Worm (Caenorhabditis elegans) whole organism, L4 larva: ENCODE results near the gene snf-7.

Experiments used
- F49E8.2 ChIP-seq: sonication (generic microtip); optimal IDR thresholded peaks from 2 replicates; lab custom pipeline; 2016; ENCODE audit warnings: missing compliant biosample characterization, mild to moderate bottlenecking, missing genetic modification characterization, borderline replicate concordance
- Y48G9A.11 ChIP-seq: fragments of 200-800 bp; sonication (Bioruptor generic); IDR thresholded peaks from 2 replicates; pipeline ENCODE4 v1.3.6; 2022; ENCODE audit warnings: missing genetic modification reagents, missing genetic modification characterization, missing compliant biosample characterization
- ZK546.5 ChIP-seq, 2 experiments: sonication (generic microtip); optimal IDR thresholded peaks; 2 replicates each; lab custom pipeline; 2017; ENCODE audit warnings: missing biosample characterization in 2 of 2, missing genetic modification characterization in 2 of 2
- ceh-20 ChIP-seq: fragments of 200-800 bp; sonication (Bioruptor generic); IDR thresholded peaks from 2 replicates; pipeline ENCODE4 v1.3.6; 2022; ENCODE audit warnings: missing genetic modification reagents, missing genetic modification characterization, missing compliant biosample characterization
- daf-16 ChIP-seq, 3 experiments: sonication (generic microtip); optimal IDR thresholded peaks; 2 replicates each; lab custom pipeline; 2016 to 2017; ENCODE audit warnings: missing genetic modification characterization in 3 of 3, missing genetic modification reagents in 3 of 3, mild to moderate bottlenecking in 2 of 3, missing compliant biosample characterization in 2 of 3, missing biosample characterization in 1 of 3, moderate library complexity in 1 of 3
- dmd-8 ChIP-seq: fragments of 200-800 bp; sonication (Bioruptor generic); IDR thresholded peaks from 2 replicates; pipeline ENCODE4 v1.3.6; 2022; ENCODE audit warnings: missing genetic modification characterization, missing compliant biosample characterization
- dpl-1 ChIP-seq: fragments of 150-350 bp; optimal IDR thresholded peaks from 2 replicates; lab custom pipeline; 2014; ENCODE audit warnings: missing biosample characterization, missing genetic modification reagents, missing genetic modification characterization
- dve-1 ChIP-seq: sonication (generic microtip); optimal IDR thresholded peaks from 2 replicates; lab custom pipeline; 2017; ENCODE audit warnings: antibody characterized with exemption, mild to moderate bottlenecking, missing genetic modification characterization, missing compliant biosample characterization; ENCODE audit not compliant: insufficient read depth
- egl-43 ChIP-seq: fragments of 200-800 bp; sonication (Bioruptor generic); IDR thresholded peaks from 2 replicates; pipeline ENCODE4 v1.3.6; 2022; ENCODE audit warnings: missing genetic modification reagents, missing genetic modification characterization, missing compliant biosample characterization
- fkh-10 ChIP-seq: fragments of 150-350 bp; optimal IDR thresholded peaks from 2 replicates; lab custom pipeline; 2014; ENCODE audit warnings: missing biosample characterization, missing genetic modification reagents, missing genetic modification characterization
- hif-1 ChIP-seq, 2 experiments: sonication (generic microtip); optimal IDR thresholded peaks; 2 replicates each; lab custom pipeline; 2016 to 2017; ENCODE audit warnings: missing compliant biosample characterization in 2 of 2, missing genetic modification characterization in 2 of 2, missing genetic modification reagents in 2 of 2, missing genotype in 2 of 2, mild to moderate bottlenecking in 1 of 2
- hlh-11 ChIP-seq: fragments of 200-800 bp; sonication (Bioruptor generic); optimal IDR thresholded peaks from 2 replicates; lab custom pipeline; 2018; ENCODE audit warnings: mild to moderate bottlenecking, missing genetic modification characterization, missing compliant biosample characterization
- hlh-30 ChIP-seq: sonication (generic microtip); optimal IDR thresholded peaks from 2 replicates; lab custom pipeline; 2017; ENCODE audit warnings: antibody characterized with exemption, mild to moderate bottlenecking, missing genetic modification characterization, missing compliant biosample characterization; ENCODE audit not compliant: insufficient read depth
- lin-1 ChIP-seq: fragments of 200-800 bp; sonication (Bioruptor generic); IDR thresholded peaks from 2 replicates; pipeline ENCODE4 v1.3.6; 2022; ENCODE audit warnings: missing genetic modification reagents, missing genetic modification characterization, missing compliant biosample characterization
- lin-38 ChIP-seq: fragments of 200-800 bp; sonication (Bioruptor generic); IDR thresholded peaks from 2 replicates; pipeline ENCODE4 v1.3.6; 2022; ENCODE audit warnings: missing genetic modification reagents, missing genetic modification characterization, missing compliant biosample characterization
- lsy-2 ChIP-seq, 2 experiments: fragments of 150-350 bp in 1 of 2; sonication (generic microtip) in 1 of 2; optimal IDR thresholded peaks; 2 replicates each; lab custom pipeline; 2014 to 2017; ENCODE audit warnings: missing biosample characterization in 2 of 2, missing genetic modification characterization in 2 of 2
- madf-5 ChIP-seq, 2 experiments: fragments of 200-800 bp; sonication (Bioruptor generic); IDR thresholded peaks; 2 replicates each; pipeline ENCODE4 v1.3.6; 2022; ENCODE audit warnings: missing compliant biosample characterization in 2 of 2, missing genetic modification characterization in 2 of 2
- madf-9 ChIP-seq: fragments of 200-800 bp; sonication (Bioruptor generic); conservative IDR thresholded peaks from 2 replicates; pipeline ENCODE4 v1.3.6; 2022; ENCODE audit warnings: missing genetic modification reagents, missing genetic modification characterization, missing compliant biosample characterization
- mdl-1 ChIP-seq, 2 experiments: fragments of 150-350 bp in 1 of 2; sonication (generic microtip) in 1 of 2; optimal IDR thresholded peaks; 2 replicates each; lab custom pipeline; 2014 to 2017; ENCODE audit warnings: missing biosample characterization in 2 of 2, missing genetic modification characterization in 2 of 2
- mdt-29 ChIP-seq: fragments of 200-800 bp; sonication (Bioruptor generic); IDR thresholded peaks from 2 replicates; pipeline ENCODE4 v1.3.6; 2022; ENCODE audit warnings: missing genetic modification reagents, missing genetic modification characterization, missing compliant biosample characterization
- mep-1 ChIP-seq: fragments of 150-350 bp; sonication (generic microtip); optimal IDR thresholded peaks from 3 replicates; lab custom pipeline; 2014; ENCODE audit warnings: missing biosample characterization, missing genetic modification characterization
- mes-2 ChIP-seq: sonication (generic microtip); optimal IDR thresholded peaks from 2 replicates; lab custom pipeline; 2016; ENCODE audit warnings: missing genotype, mild to moderate bottlenecking, missing genetic modification characterization, missing compliant biosample characterization; ENCODE audit not compliant: poor library complexity, severe bottlenecking
- nhr-102 ChIP-seq: sonication (generic microtip); optimal IDR thresholded peaks from 2 replicates; lab custom pipeline; 2016; ENCODE audit warnings: mild to moderate bottlenecking, missing genetic modification characterization, moderate library complexity, missing compliant biosample characterization
- nhr-25 ChIP-seq: sonication (generic microtip); optimal IDR thresholded peaks from 2 replicates; lab custom pipeline; 2017; ENCODE audit warnings: missing genetic modification characterization, mild to moderate bottlenecking, missing compliant biosample characterization, antibody characterized with exemption, moderate library complexity, borderline replicate concordance; ENCODE audit not compliant: insufficient read depth
- nhr-28 ChIP-seq: fragments of 150-350 bp; optimal IDR thresholded peaks from 2 replicates; lab custom pipeline; 2014; ENCODE audit warnings: missing biosample characterization, missing genetic modification characterization
- nhr-76 ChIP-seq: fragments of 150-350 bp; optimal IDR thresholded peaks from 2 replicates; lab custom pipeline; 2014; ENCODE audit warnings: missing biosample characterization, missing genetic modification characterization
- nhr-77 ChIP-seq: fragments of 150-350 bp; optimal IDR thresholded peaks from 2 replicates; lab custom pipeline; 2014; ENCODE audit warnings: missing biosample characterization, missing genetic modification characterization
- pha-4 ChIP-seq, 2 experiments: fragments of 150-350 bp in 1 of 2; fragments of 200-800 bp in 1 of 2; sonication (Bioruptor generic) in 1 of 2; IDR thresholded peaks in 1 of 2; optimal IDR thresholded peaks in 1 of 2; 2 replicates each; pipeline versions ENCODE4 v1.3.6 to Lab custom; 2014 to 2022; ENCODE audit warnings: missing genetic modification characterization in 2 of 2, missing genetic modification reagents in 2 of 2, missing biosample characterization in 1 of 2, missing compliant biosample characterization in 1 of 2
- php-3 ChIP-seq: fragments of 200-800 bp; sonication (Bioruptor generic); IDR thresholded peaks from 2 replicates; pipeline ENCODE4 v1.3.6; 2022; ENCODE audit warnings: missing genetic modification reagents, missing genetic modification characterization, missing compliant biosample characterization
- saeg-2 ChIP-seq: fragments of 200-800 bp; sonication (Bioruptor generic); IDR thresholded peaks from 2 replicates; pipeline ENCODE4 v1.3.6; 2022; ENCODE audit warnings: missing genetic modification reagents, missing genetic modification characterization, missing compliant biosample characterization
- sdz-12 ChIP-seq: fragments of 200-800 bp; sonication (Bioruptor generic); optimal IDR thresholded peaks from 2 replicates; lab custom pipeline; 2018; ENCODE audit warnings: mild to moderate bottlenecking, missing genetic modification characterization, missing compliant biosample characterization
- set-16 ChIP-seq: fragments of 200-800 bp; sonication (Bioruptor generic); IDR thresholded peaks from 2 replicates; pipeline ENCODE4 v1.3.6; 2022; ENCODE audit warnings: missing genetic modification reagents, missing genetic modification characterization, missing compliant biosample characterization
- snpc-1.2 ChIP-seq: fragments of 200-800 bp; sonication (Bioruptor generic); IDR thresholded peaks from 2 replicates; pipeline ENCODE4 v1.3.6; 2022; ENCODE audit warnings: missing genetic modification reagents, missing genetic modification characterization, missing compliant biosample characterization
- spr-3 ChIP-seq: fragments of 200-800 bp; sonication (Bioruptor generic); optimal IDR thresholded peaks from 2 replicates; lab custom pipeline; 2018; ENCODE audit warnings: mild to moderate bottlenecking, missing genetic modification characterization, missing compliant biosample characterization
- unc-130 ChIP-seq: sonication (generic microtip); optimal IDR thresholded peaks from 2 replicates; lab custom pipeline; 2016; ENCODE audit warnings: missing genetic modification reagents, missing genetic modification characterization, missing compliant biosample characterization
- unc-62 ChIP-seq, 3 experiments: fragments of 150-350 bp in 1 of 3; sonication (generic microtip); optimal IDR thresholded peaks in 2 of 3; peaks in 1 of 3; 1 replicate in 1 of 3; 2 replicates in 2 of 3; lab custom pipeline; 2014 to 2017; ENCODE audit warnings: missing biosample characterization in 3 of 3, missing genetic modification characterization in 3 of 3, missing genetic modification reagents in 3 of 3, missing genotype in 1 of 3
- vab-7 ChIP-seq: fragments of 200-800 bp; sonication (Bioruptor generic); IDR thresholded peaks from 2 replicates; pipeline ENCODE4 v1.3.6; 2022; ENCODE audit warnings: missing genetic modification reagents, missing genetic modification characterization, missing compliant biosample characterization
- zfp-3 ChIP-seq: fragments of 200-800 bp; sonication (Bioruptor generic); conservative IDR thresholded peaks from 2 replicates; pipeline ENCODE4 v1.3.6; 2022; ENCODE audit warnings: missing genetic modification reagents, missing genetic modification characterization, missing compliant biosample characterization

Gene snf-7

ce11 chrIII:12967437-12968043, 37.7 kb upstream of the snf-7 start (continued):
- TF ChIP-seq php-3, result peak; percentile 61
- TF ChIP-seq hlh-30 (tag; lab: Kevin White, UChicago), result no peak
- TF ChIP-seq vab-7 (GFP tag; lab: Robert Waterston, UW), result no peak

ce11 chrIII:12968330-12968729, 36.9 kb upstream of the snf-7 start:
- no peak for TF ChIP-seq madf-5 (GFP tag; IDR thresholded peaks at IDR 0.05; lab: Robert Waterston, UW)
- TF ChIP-seq set-16 (GFP tag; lab: Robert Waterston, UW), result peak; percentile 51

- TF ChIP-seq zfp-3 (GFP tag; lab: Robert Waterston, UW), result no peak
- peak in 1 of 2 experiments; percentile 99 for TF ChIP-seq unc-62 (GFP tag; optimal IDR thresholded peaks at IDR 0.05 in 1 of 2; lab: Kevin White, UChicago)
- TF ChIP-seq unc-62 (tag; optimal IDR thresholded peaks at IDR 0.05; lab: Kevin White, UChicago), result no peak
- no peak for TF ChIP-seq Y48G9A.11 (GFP tag; lab: Robert Waterston, UW)
- TF ChIP-seq mep-1 (tag; lab: Kevin White, UChicago), result peak; percentile 2
- TF ChIP-seq lsy-2 (tag; optimal IDR thresholded peaks at IDR 0.05; lab: Kevin White, UChicago), result peak in 1 of 2 experiments; percentile 82
- TF ChIP-seq snpc-1.2, result no peak
- TF ChIP-seq nhr-77 (tag; lab: Kevin White, UChicago), result peak; percentile 20
- peak; percentile 35 for TF ChIP-seq mes-2
- TF ChIP-seq nhr-28 (tag; lab: Kevin White, UChicago), result peak; percentile 32
- TF ChIP-seq hlh-11 (tag; lab: Kevin White, UChicago), result peak; percentile 39
- TF ChIP-seq nhr-76 (tag; lab: Kevin White, UChicago), result no peak
- no peak for TF ChIP-seq daf-16 (GFP tag; optimal IDR thresholded peaks at IDR 0.05; lab: Kevin White, UChicago)
- TF ChIP-seq daf-16 (tag; optimal IDR thresholded peaks at IDR 0.05; lab: Kevin White, UChicago), result peak; percentile 43
- TF ChIP-seq ZK546.5 (tag; optimal IDR thresholded peaks at IDR 0.05; lab: Kevin White, UChicago), result no peak
- TF ChIP-seq sdz-12 (GFP tag; lab: Kevin White, UChicago), result no peak
- TF ChIP-seq hlh-30 (tag; lab: Kevin White, UChicago), result peak; percentile 61
- peak; percentile 58 for TF ChIP-seq dve-1 (tag; lab: Kevin White, UChicago)
- TF ChIP-seq dpl-1, result peak; percentile 43
These were observed 33.4 kb upstream of the snf-7 start for ce11 chrIII:12971828-12972379.

ce11 chrIII:12972398-12972797, 32.9 kb upstream of the snf-7 start, which contains the start of gene bckd-1A:
Gene bckd-1A (minus strand): TSS chrIII:12972498.
- no peak for TF ChIP-seq nhr-102 (tag; lab: Kevin White, UChicago)

- TF ChIP-seq lin-38, result peak; percentile 70
- TF ChIP-seq mep-1 (tag; lab: Kevin White, UChicago), result no peak
- 0 out of 2 replicates have a peak, but pooled peaks have one; percentile 20 for TF ChIP-seq mdt-29 (GFP tag; lab: Robert Waterston, UW)
- TF ChIP-seq saeg-2, result no peak
- no peak for TF ChIP-seq hlh-30 (tag; lab: Kevin White, UChicago)
- TF ChIP-seq egl-43 (GFP tag; lab: Robert Waterston, UW), result no peak
- no peak for TF ChIP-seq nhr-25 (tag; lab: Kevin White, UChicago)
- no peak for TF ChIP-seq dve-1 (tag; lab: Kevin White, UChicago)
- no peak for TF ChIP-seq lin-1
- TF ChIP-seq vab-7 (GFP tag; lab: Robert Waterston, UW), result no peak
- TF ChIP-seq hif-1 (tag; optimal IDR thresholded peaks at IDR 0.05; lab: Kevin White, UChicago), result no peak
- no peak for TF ChIP-seq unc-130
- TF ChIP-seq spr-3 (GFP tag; lab: Kevin White, UChicago), result no peak
- TF ChIP-seq fkh-10 (GFP tag; lab: Kevin White, UChicago), result no peak
- 0 out of 2 replicates have a peak, but pooled peaks have one; percentile 24 for TF ChIP-seq madf-9
- peak; percentile 63 for TF ChIP-seq F49E8.2 (tag; lab: Kevin White, UChicago)
- no peak for TF ChIP-seq ceh-20 (GFP tag; lab: Robert Waterston, UW)
- peak; percentile 64; the same call in 1 of the 2 replicates for TF ChIP-seq pha-4 (GFP tag; IDR thresholded peaks at IDR 0.05; lab: Robert Waterston, UW)
- TF ChIP-seq pha-4 (tag; optimal IDR thresholded peaks at IDR 0.05; lab: Kevin White, UChicago), result no peak
- TF ChIP-seq mdl-1 (tag; optimal IDR thresholded peaks at IDR 0.05; lab: Kevin White, UChicago), result no peak
- no peak for TF ChIP-seq dmd-8 (GFP tag; lab: Robert Waterston, UW)
These were observed 27.7 kb upstream of the snf-7 start, which contains the start of gene ZK1010.2 for ce11 chrIII:12977559-12977958. Gene ZK1010.2 (minus strand): TSS chrIII:12977862.
